Fruit fly (Drosophila melanogaster) S2 (cell line): ENCODE results near the gene CG8369.

Experiments used
- CG8478 ChIP-seq: fragments of >200 bp; optimal IDR thresholded peaks from 2 replicates; lab custom pipeline; 2018
- CTCF ChIP-seq, 2 experiments: fragments of >200 bp; optimal IDR thresholded peaks; 2 replicates each; lab custom pipeline; 2018

- TF ChIP-seq CTCF (optimal IDR thresholded peaks at IDR 0.05; lab: Kevin White, UChicago) (no peak), CG8478 (lab: Kevin White, UChicago) (no peak)
Observed at dm6 chr3R:8811323-8811936, 10.4 kb upstream of the CG8369 start.
